Fruit fly (Drosophila melanogaster): ENCODE results near the gene CG42824.

dm6 chr3R:17418459-17418858 lies 12.1 kb upstream of the CG42824 start, which contains the start of gene CG42834:
- TF ChIP-seq CG8478 (optimal IDR thresholded peaks at IDR 0.05) (no peak), CTCF (optimal IDR thresholded peaks at IDR 0.05) (no peak)

Measured in S2 (cell line).